Fruit fly (Drosophila melanogaster) whole organism, prepupa: ENCODE data around the gene Drsl3.
A peak's percentile ranks its signal among the peaks of the same experiment; 100 is the strongest.

Experiments used
- Blimp-1 ChIP-seq: fragments of 200-800 bp; sonication (Bioruptor generic); optimal IDR thresholded peaks from 3 replicates; lab custom pipeline; 2017; ENCODE audit warnings: missing biosample characterization, missing genetic modification characterization, mild to moderate bottlenecking, moderate library complexity, missing genetic modification reagents
- CG10631 ChIP-seq: fragments of 200-800 bp; sonication (Bioruptor generic); optimal IDR thresholded peaks from 2 replicates; lab custom pipeline; 2016; ENCODE audit warnings: missing biosample characterization, missing genetic modification characterization
- CG11294 ChIP-seq: fragments of 200-800 bp; sonication (Bioruptor generic); IDR thresholded peaks from 2 replicates; pipeline ENCODE4 v1.3.6; 2022; ENCODE audit warnings: missing biosample characterization, missing genetic modification characterization
- CG11762 ChIP-seq: fragments of 200-800 bp; sonication (Bioruptor generic); optimal IDR thresholded peaks from 3 replicates; lab custom pipeline; 2016; ENCODE audit warnings: missing biosample characterization, missing genetic modification characterization; ENCODE audit not compliant: insufficient read depth
- CG11902 ChIP-seq: fragments of 200-800 bp; sonication (Bioruptor generic); optimal IDR thresholded peaks from 3 replicates; lab custom pipeline; 2016; ENCODE audit warnings: missing biosample characterization, missing genetic modification characterization
- CG15336 ChIP-seq: fragments of 200-800 bp; sonication (Bioruptor generic); IDR thresholded peaks from 2 replicates; pipeline ENCODE4 v1.3.6; 2022; ENCODE audit warnings: missing biosample characterization, missing genetic modification characterization
- CG1621 ChIP-seq: fragments of 200-800 bp; sonication (Bioruptor generic); optimal IDR thresholded peaks from 3 replicates; lab custom pipeline; 2018; ENCODE audit warnings: missing biosample characterization, mild to moderate bottlenecking, missing genetic modification characterization
- CG3032 ChIP-seq: fragments of 200-800 bp; optimal IDR thresholded peaks from 2 replicates; lab custom pipeline; 2019; ENCODE audit warnings: missing biosample characterization, mild to moderate bottlenecking, missing genetic modification characterization, moderate library complexity
- CG32006 ChIP-seq: fragments of 200-800 bp; sonication (Bioruptor generic); optimal IDR thresholded peaks from 3 replicates; lab custom pipeline; 2017; ENCODE audit warnings: missing biosample characterization, mild to moderate bottlenecking, missing genetic modification characterization
- CG4318 ChIP-seq: fragments of 200-800 bp; sonication (Bioruptor generic); optimal IDR thresholded peaks from 3 replicates; lab custom pipeline; 2017; ENCODE audit warnings: missing biosample characterization, mild to moderate bottlenecking, missing genetic modification characterization
- CG6163 ChIP-seq: fragments of 200-800 bp; sonication (Bioruptor generic); IDR thresholded peaks from 3 replicates; pipeline ENCODE4 v1.3.6; 2022; ENCODE audit warnings: missing biosample characterization, missing genetic modification characterization
- CG6276 ChIP-seq: fragments of 200-800 bp; sonication (Bioruptor generic); optimal IDR thresholded peaks from 2 replicates; lab custom pipeline; 2017; ENCODE audit warnings: missing biosample characterization, mild to moderate bottlenecking, missing genetic modification characterization
- CG6792 ChIP-seq: fragments of 200-800 bp; sonication (Bioruptor generic); optimal IDR thresholded peaks from 3 replicates; lab custom pipeline; 2016; ENCODE audit warnings: missing biosample characterization, missing genetic modification characterization
- CG8119 ChIP-seq: fragments of 200-800 bp; sonication (Bioruptor generic); IDR thresholded peaks from 3 replicates; pipeline ENCODE4 v1.3.6; 2022; ENCODE audit warnings: missing biosample characterization, missing genetic modification characterization
- CG8319 ChIP-seq: fragments of 200-800 bp; sonication (Bioruptor generic); optimal IDR thresholded peaks from 3 replicates; lab custom pipeline; 2016; ENCODE audit warnings: missing biosample characterization, missing genetic modification characterization
- CG8632 ChIP-seq: fragments of 200-800 bp; sonication (Bioruptor generic); optimal IDR thresholded peaks from 3 replicates; lab custom pipeline; 2016; ENCODE audit warnings: missing biosample characterization, missing genetic modification characterization
- Eip75B ChIP-seq: fragments of 200-800 bp; sonication (Bioruptor generic); optimal IDR thresholded peaks from 3 replicates; lab custom pipeline; 2016; ENCODE audit warnings: missing biosample characterization, missing genetic modification characterization
- Gug ChIP-seq: fragments of 200-800 bp; sonication (Bioruptor generic); IDR thresholded peaks from 2 replicates; pipeline ENCODE4 v1.3.6; 2022; ENCODE audit warnings: missing biosample characterization, missing genetic modification characterization
- Hr39 ChIP-seq: fragments of 200-800 bp; sonication (Bioruptor generic); optimal IDR thresholded peaks from 2 replicates; lab custom pipeline; 2016; ENCODE audit warnings: missing biosample characterization, missing genetic modification characterization
- Met ChIP-seq: fragments of 200-800 bp; sonication (Bioruptor generic); optimal IDR thresholded peaks from 3 replicates; lab custom pipeline; 2016; ENCODE audit warnings: missing biosample characterization, missing genetic modification characterization
- Sox102F ChIP-seq: fragments of 200-800 bp; sonication (Bioruptor generic); optimal IDR thresholded peaks from 2 replicates; lab custom pipeline; 2016; ENCODE audit warnings: missing biosample characterization, mild to moderate bottlenecking, missing genetic modification characterization
- Sox15 ChIP-seq: fragments of 200-800 bp; sonication (Bioruptor generic); optimal IDR thresholded peaks from 3 replicates; lab custom pipeline; 2016; ENCODE audit warnings: missing biosample characterization, missing genetic modification characterization
- acj6 ChIP-seq: fragments of 200-800 bp; sonication (Bioruptor generic); optimal IDR thresholded peaks from 3 replicates; lab custom pipeline; 2016; ENCODE audit warnings: missing biosample characterization, missing genetic modification characterization
- dac ChIP-seq: fragments of 200-800 bp; sonication (Bioruptor generic); optimal IDR thresholded peaks from 2 replicates; lab custom pipeline; 2017; ENCODE audit warnings: missing biosample characterization, mild to moderate bottlenecking, missing genetic modification characterization
- dsx ChIP-seq: fragments of 200-800 bp; optimal IDR thresholded peaks from 3 replicates; lab custom pipeline; 2019; ENCODE audit warnings: missing biosample characterization, mild to moderate bottlenecking, missing genetic modification characterization, moderate library complexity; ENCODE audit not compliant: poor library complexity, severe bottlenecking
- esn ChIP-seq: fragments of 200-800 bp; sonication (Bioruptor generic); optimal IDR thresholded peaks from 2 replicates; lab custom pipeline; 2016; ENCODE audit warnings: missing biosample characterization, mild to moderate bottlenecking, missing genetic modification characterization, moderate library complexity
- fd59A ChIP-seq: fragments of 200-800 bp; sonication (Bioruptor generic); optimal IDR thresholded peaks from 2 replicates; lab custom pipeline; 2017; ENCODE audit warnings: missing biosample characterization, mild to moderate bottlenecking, missing genetic modification characterization, missing genetic modification reagents
- fd85E ChIP-seq: fragments of 200-800 bp; sonication (Bioruptor generic); optimal IDR thresholded peaks from 3 replicates; lab custom pipeline; 2016; ENCODE audit warnings: missing biosample characterization, missing genetic modification characterization
- fkh ChIP-seq: fragments of 200-800 bp; sonication (Bioruptor generic); optimal IDR thresholded peaks from 3 replicates; lab custom pipeline; 2017; ENCODE audit warnings: missing biosample characterization, mild to moderate bottlenecking, missing genetic modification characterization, moderate library complexity
- lz ChIP-seq: fragments of 200-800 bp; sonication (Bioruptor generic); optimal IDR thresholded peaks from 3 replicates; lab custom pipeline; 2016; ENCODE audit warnings: missing biosample characterization, missing genetic modification characterization
- net ChIP-seq: fragments of 200-800 bp; sonication (Bioruptor generic); optimal IDR thresholded peaks from 3 replicates; lab custom pipeline; 2016; ENCODE audit warnings: missing biosample characterization, missing genetic modification characterization
- salr ChIP-seq, 2 experiments: fragments of 200-800 bp; sonication (Bioruptor generic); optimal IDR thresholded peaks; 3 replicates each; lab custom pipeline; 2016 to 2018; ENCODE audit warnings: missing biosample characterization in 2 of 2, missing genetic modification characterization in 2 of 2, mild to moderate bottlenecking in 1 of 2
- spab ChIP-seq: fragments of 200-800 bp; sonication (Bioruptor generic); optimal IDR thresholded peaks from 2 replicates; lab custom pipeline; 2017; ENCODE audit warnings: missing biosample characterization, mild to moderate bottlenecking, missing genetic modification characterization, missing genetic modification reagents
- ss ChIP-seq, 2 experiments: fragments of 200-800 bp; sonication (Bioruptor generic); optimal IDR thresholded peaks; 2 replicates in 1 of 2; 3 replicates in 1 of 2; lab custom pipeline; 2017 to 2018; ENCODE audit warnings: mild to moderate bottlenecking in 2 of 2, missing biosample characterization in 2 of 2, missing genetic modification characterization in 2 of 2, moderate library complexity in 1 of 2
- vri ChIP-seq: fragments of 200-800 bp; sonication (Bioruptor generic); optimal IDR thresholded peaks from 3 replicates; lab custom pipeline; 2016; ENCODE audit warnings: missing biosample characterization, mild to moderate bottlenecking, missing genetic modification characterization

The Drsl3 gene

dm6 chr3L:3325925-3326903 is 11.4 kb downstream of the Drsl3 start, which contains the start of gene Gtpx (continued):
- TF ChIP-seq CG32006 (no peak), Hr39 (GFP tag; lab: Kevin White, UChicago) (peak; percentile 71), lz (GFP tag; lab: Kevin White, UChicago) (peak; percentile 63), CG11762 (GFP tag; lab: Kevin White, UChicago) (no peak), CG6163 (GFP tag; lab: Robert Waterston, UW) (0 out of 3 replicates have a peak, but pooled peaks have one; percentile 42), ss (GFP tag; optimal IDR thresholded peaks at IDR 0.05; lab: Kevin White, UChicago) (peak; percentile 74 to 77), net (GFP tag; lab: Kevin White, UChicago) (peak; percentile 15), CG8632 (peak; percentile 22), vri (GFP tag; lab: Kevin White, UChicago) (peak; percentile 98), fd59A (GFP tag; lab: Kevin White, UChicago) (no peak), acj6 (GFP tag; lab: Kevin White, UChicago) (no peak), CG1621 (no peak), CG4318 (GFP tag; lab: Kevin White, UChicago) (no peak), fd85E (GFP tag; lab: Kevin White, UChicago) (no peak), CG3032 (peak; percentile 31)

dm6 chr3L:3328771-3329170 is 14.0 kb downstream of the Drsl3 start, which contains the start of gene Strip:
Strip (minus strand) TSS chr3L:3328871.
- no peak for TF ChIP-seq CG11902 (GFP tag; lab: Kevin White, UChicago)
- TF ChIP-seq spab (GFP tag; lab: Kevin White, UChicago): no peak
- TF ChIP-seq fkh (GFP tag; lab: Kevin White, UChicago): no peak
- no peak for TF ChIP-seq CG11294 (GFP tag; lab: Robert Waterston, UW)
- no peak for TF ChIP-seq Eip75B (GFP tag; lab: Kevin White, UChicago)
- no peak for TF ChIP-seq Sox102F (GFP tag; lab: Kevin White, UChicago)
- TF ChIP-seq CG8319 (GFP tag; lab: Kevin White, UChicago): no peak
- no peak for TF ChIP-seq CG15336 (GFP tag; lab: Robert Waterston, UW)
- TF ChIP-seq salr (GFP tag; optimal IDR thresholded peaks at IDR 0.05; lab: Kevin White, UChicago): no peak
- TF ChIP-seq ss (GFP tag; optimal IDR thresholded peaks at IDR 0.05; lab: Kevin White, UChicago): no peak
- TF ChIP-seq CG11762 (GFP tag; lab: Kevin White, UChicago): no peak
- TF ChIP-seq Blimp-1 (GFP tag; lab: Kevin White, UChicago): no peak
- TF ChIP-seq CG8119 (GFP tag; lab: Robert Waterston, UW): no peak
- TF ChIP-seq CG6276 (GFP tag; lab: Kevin White, UChicago): no peak
- TF ChIP-seq dac (GFP tag; lab: Kevin White, UChicago): no peak
- no peak for TF ChIP-seq CG10631 (GFP tag; lab: Kevin White, UChicago)
- TF ChIP-seq CG6792 (GFP tag; lab: Kevin White, UChicago): no peak
- TF ChIP-seq dsx: no peak

dm6 chr3L:3329763-3330162 is 15.0 kb downstream of the Drsl3 start, which contains the start of gene CG14961:
CG14961 (plus strand) TSS chr3L:3330063.
- TF ChIP-seq CG8119 (GFP tag; lab: Robert Waterston, UW) (0 out of 3 replicates have a peak, but pooled peaks have one; percentile 3), Met (GFP tag; lab: Kevin White, UChicago) (no peak)

dm6 chr3L:3334784-3335183 is 20.0 kb downstream of the Drsl3 start, which contains the start of gene CG14969:
CG14969 (minus strand) TSS chr3L:3334978.
- no peak for TF ChIP-seq Gug (GFP tag; lab: Robert Waterston, UW)
- TF ChIP-seq esn (GFP tag; lab: Kevin White, UChicago): peak; percentile 21
- TF ChIP-seq Sox15: no peak
